Fruit fly (Drosophila melanogaster): ENCODE data around the gene Septin2.
A peak's percentile ranks its signal among the peaks of the same experiment; 100 is the strongest.

Septin2 gene

DNA sequence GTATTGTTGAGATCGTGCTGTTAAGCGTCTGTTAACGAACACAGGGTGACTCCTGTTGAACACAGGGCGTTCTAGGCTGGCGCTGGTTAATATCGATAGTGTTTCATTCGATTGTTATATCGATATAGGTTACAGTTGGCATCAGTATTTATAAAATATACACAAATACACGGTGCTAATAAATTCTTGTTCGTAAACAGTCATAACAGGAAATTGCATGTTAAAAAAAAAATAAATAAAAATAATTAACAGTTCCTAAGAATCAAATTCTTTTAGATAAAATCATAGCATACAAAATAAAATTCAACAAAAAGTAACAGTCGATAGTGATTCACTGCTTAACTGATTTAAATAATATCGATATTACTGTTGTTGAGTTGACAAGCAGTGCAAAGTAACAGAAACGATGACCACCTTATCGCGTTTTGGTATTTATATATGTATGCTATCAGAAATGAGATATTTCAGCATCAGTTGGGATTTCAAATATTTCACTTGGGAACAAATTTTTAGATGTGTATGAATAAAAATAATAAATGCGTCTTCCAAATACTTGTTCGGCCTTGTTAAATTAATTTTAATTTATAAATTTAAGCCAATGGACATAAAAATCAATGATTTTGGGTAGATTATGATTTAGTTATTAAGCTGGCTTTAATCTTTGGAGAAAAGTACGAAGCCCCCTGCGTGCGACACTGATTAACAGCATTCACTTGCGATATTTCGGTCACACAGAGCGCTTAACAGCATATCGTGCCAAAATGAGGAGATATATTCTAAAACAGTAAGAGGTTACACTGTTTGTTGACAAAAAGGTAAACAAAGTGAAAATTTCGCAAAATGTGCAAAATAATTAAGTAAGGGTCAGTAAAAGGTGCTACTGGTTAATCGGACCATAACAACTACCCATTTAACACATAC is 46.8 kb upstream of the Septin2 start, which contains the start of the genes Pi3K92E and Lrrk (continued):
- TF ChIP-seq fd3F (GFP tag; optimal IDR thresholded peaks at IDR 0.05) (no peak), CG8359 (GFP tag; optimal IDR thresholded peaks at IDR 0.05; ENCODE audit: borderline replicate concordance) (no peak), ssp (GFP tag; IDR thresholded peaks at IDR 0.05) (no peak), sc (optimal IDR thresholded peaks at IDR 0.05) (no peak), sc (GFP tag; optimal IDR thresholded peaks at IDR 0.05) (no peak), CHES-1-like (GFP tag; optimal IDR thresholded peaks at IDR 0.05) (no peak), CG8089 (GFP tag; optimal IDR thresholded peaks at IDR 0.05) (no peak), nau (GFP tag; optimal IDR thresholded peaks at IDR 0.05) (no peak), CG6791 (GFP tag; IDR thresholded peaks at IDR 0.05; ENCODE audit: partially characterized antibody) (peak; percentile 80), CG7963 (GFP tag; IDR thresholded peaks at IDR 0.05; ENCODE audit: partially characterized antibody) (peak; percentile 80), sr (GFP tag; IDR thresholded peaks at IDR 0.05) (no peak), CG4707 (GFP tag; optimal IDR thresholded peaks at IDR 0.05) (peak; percentile 22), Bteb2 (GFP tag; optimal IDR thresholded peaks at IDR 0.05) (no peak), Hsf (GFP tag; optimal IDR thresholded peaks at IDR 0.05) (no peak), CG11695 (GFP tag; IDR thresholded peaks at IDR 0.05) (no peak), Stat92E (GFP tag; optimal IDR thresholded peaks at IDR 0.05) (no peak), knrl (GFP tag; IDR thresholded peaks at IDR 0.05; ENCODE audit: partially characterized antibody) (peak; percentile 89), CG9215 (GFP tag; IDR thresholded peaks at IDR 0.05) (no peak), CG13894 (tag; optimal IDR thresholded peaks at IDR 0.05) (no peak), Optix (GFP tag; IDR thresholded peaks at IDR 0.05) (no peak), CG7271 (tag; optimal IDR thresholded peaks at IDR 0.05) (peak; percentile 14), Asciz (GFP tag; optimal IDR thresholded peaks at IDR 0.05) (no peak), wor (GFP tag; IDR thresholded peaks at IDR 0.05) (no peak), amos (GFP tag; IDR thresholded peaks at IDR 0.05; ENCODE audit: partially characterized antibody) (peak; percentile 84), bcd (GFP tag; optimal IDR thresholded peaks at IDR 0.05) (no peak), CG11093 (GFP tag; IDR thresholded peaks at IDR 0.05) (no peak), dmrt11E (tag; optimal IDR thresholded peaks at IDR 0.05) (no peak), mirr (GFP tag; optimal IDR thresholded peaks at IDR 0.05) (no peak), bowl (GFP tag; IDR thresholded peaks at IDR 0.05) (no peak), ftz-f1 (GFP tag; optimal IDR thresholded peaks at IDR 0.05) (no peak), NC2β (GFP tag; optimal IDR thresholded peaks at IDR 0.05) (no peak), Rfx (GFP tag; IDR thresholded peaks at IDR 0.05) (peak; percentile 67), vnd (GFP tag; IDR thresholded peaks at IDR 0.05; ENCODE audit: partially characterized antibody) (peak; percentile 73), ap (GFP tag; IDR thresholded peaks at IDR 0.05) (no peak), Jarid2 (GFP tag; optimal IDR thresholded peaks at IDR 0.05) (no peak), CG4854 (GFP tag; optimal IDR thresholded peaks at IDR 0.05) (no peak), zfh1 (GFP tag; IDR thresholded peaks at IDR 0.05) (no peak), CG33213 (GFP tag; optimal IDR thresholded peaks at IDR 0.05) (peak; percentile 21), Myb (GFP tag; optimal IDR thresholded peaks at IDR 0.05) (peak; percentile 94), CG8281 (tag; optimal IDR thresholded peaks at IDR 0.05) (no peak), btn (GFP tag; optimal IDR thresholded peaks at IDR 0.05) (no peak), CG12299 (tag; optimal IDR thresholded peaks at IDR 0.05) (no peak), pros (GFP tag; optimal IDR thresholded peaks at IDR 0.05) (no peak), Dfd (GFP tag; optimal IDR thresholded peaks at IDR 0.05) (no peak), PHDP (tag; optimal IDR thresholded peaks at IDR 0.05) (no peak), caup (GFP tag; optimal IDR thresholded peaks at IDR 0.05; ENCODE audit: severe bottlenecking) (peak; percentile 25), CG2199 (GFP tag; IDR thresholded peaks at IDR 0.05) (no peak), dpn (GFP tag; optimal IDR thresholded peaks at IDR 0.05) (no peak), CG32532 (GFP tag; IDR thresholded peaks at IDR 0.05) (peak; percentile 28; the same call in 1 of the 2 replicates)
